Worm (Caenorhabditis elegans) whole organism, mixed stage, embryonic: ENCODE data around the gene dnj-8.

Source experiments
- blmp-1 ChIP-seq: fragments of 150-350 bp; optimal IDR thresholded peaks from 2 replicates; lab custom pipeline; 2014; ENCODE audit warnings: missing biosample characterization, missing genetic modification characterization
- ceh-43 ChIP-seq: fragments of 200-800 bp; sonication (Bioruptor generic); optimal IDR thresholded peaks from 2 replicates; lab custom pipeline; 2018; ENCODE audit warnings: mild to moderate bottlenecking, missing genetic modification characterization, moderate library complexity, missing compliant biosample characterization
- elt-1 ChIP-seq: sonication (generic microtip); optimal IDR thresholded peaks from 2 replicates; lab custom pipeline; 2017; ENCODE audit warnings: missing genetic modification characterization, mild to moderate bottlenecking, missing compliant biosample characterization, antibody characterized with exemption, moderate library complexity, borderline replicate concordance; ENCODE audit not compliant: insufficient read depth
- lin-13 ChIP-seq: fragments of 150-350 bp; optimal IDR thresholded peaks from 2 replicates; lab custom pipeline; 2014; ENCODE audit warnings: missing biosample characterization, missing genetic modification characterization
- lsy-2 ChIP-seq: fragments of 150-350 bp; optimal IDR thresholded peaks from 2 replicates; lab custom pipeline; 2014; ENCODE audit warnings: missing biosample characterization, missing genetic modification characterization
- mab-5 ChIP-seq: fragments of 150-350 bp; optimal IDR thresholded peaks from 2 replicates; lab custom pipeline; 2014; ENCODE audit warnings: missing biosample characterization, missing genetic modification characterization
- nhr-12 ChIP-seq: fragments of 150-350 bp; optimal IDR thresholded peaks from 2 replicates; lab custom pipeline; 2014; ENCODE audit warnings: missing biosample characterization, missing genetic modification characterization
- nhr-2 ChIP-seq: fragments of 150-350 bp; optimal IDR thresholded peaks from 2 replicates; lab custom pipeline; 2014; ENCODE audit warnings: missing biosample characterization, missing genetic modification characterization
- nhr-28 ChIP-seq: fragments of 150-350 bp; optimal IDR thresholded peaks from 2 replicates; lab custom pipeline; 2014; ENCODE audit warnings: missing biosample characterization, missing genetic modification characterization
- nhr-76 ChIP-seq: sonication (generic microtip); optimal IDR thresholded peaks from 2 replicates; lab custom pipeline; 2017; ENCODE audit warnings: missing biosample characterization, missing genetic modification characterization
- pha-4 ChIP-seq: fragments of 150-350 bp; optimal IDR thresholded peaks from 2 replicates; lab custom pipeline; 2018; ENCODE audit warnings: missing biosample characterization, missing genetic modification reagents, missing genetic modification characterization
- snpc-4 ChIP-seq: fragments of 150-350 bp; optimal IDR thresholded peaks from 2 replicates; lab custom pipeline; 2014; ENCODE audit warnings: missing biosample characterization, missing genetic modification characterization
- tbx-8 ChIP-seq: fragments of 200-800 bp; sonication (Bioruptor generic); optimal IDR thresholded peaks from 2 replicates; lab custom pipeline; 2018; ENCODE audit warnings: mild to moderate bottlenecking, missing genetic modification characterization, moderate library complexity, missing compliant biosample characterization
- unc-39 ChIP-seq: fragments of 150-350 bp; optimal IDR thresholded peaks from 2 replicates; lab custom pipeline; 2014; ENCODE audit warnings: missing biosample characterization, missing genetic modification characterization

ce11 chrII:6642180-6642579 is 44.3 kb upstream of the dnj-8 start:
- no peak for TF ChIP-seq lsy-2 (tag; lab: Kevin White, UChicago)
- TF ChIP-seq blmp-1 (tag; lab: Kevin White, UChicago): no peak
- no peak for TF ChIP-seq ceh-43 (GFP tag; lab: Kevin White, UChicago)
- TF ChIP-seq elt-1 (tag; lab: Kevin White, UChicago): no peak
- TF ChIP-seq unc-39 (tag; lab: Kevin White, UChicago): no peak
- no peak for TF ChIP-seq nhr-12 (tag; lab: Kevin White, UChicago)
- TF ChIP-seq nhr-28: no peak
- TF ChIP-seq pha-4 (tag; lab: Kevin White, UChicago): no peak
- TF ChIP-seq tbx-8 (GFP tag; lab: Kevin White, UChicago): no peak
- TF ChIP-seq lin-13 (tag; lab: Kevin White, UChicago): no peak
- no peak for TF ChIP-seq snpc-4 (tag; lab: Kevin White, UChicago)
- TF ChIP-seq nhr-2 (tag; lab: Kevin White, UChicago): no peak
- no peak for TF ChIP-seq nhr-76 (tag; lab: Kevin White, UChicago)
- TF ChIP-seq mab-5 (tag; lab: Kevin White, UChicago): no peak
